Worm (Caenorhabditis elegans): ENCODE results near the gene rrf-3.

rrf-3 gene

ce11 chrII:8162120-8162648, at the start of gene rrf-3, which contains the start of gene emb-27:
rrf-3 (plus strand) TSS chrII:8162465.
emb-27 (minus strand) TSS chrII:8162170.
- no peak for TF ChIP-seq ces-1 (GFP tag; optimal IDR thresholded peaks at IDR 0.05)
- peak; percentile 42 for TF ChIP-seq F16B12.6 (tag; optimal IDR thresholded peaks at IDR 0.05)
- no peak for TF ChIP-seq ceh-88 (GFP tag; IDR thresholded peaks at IDR 0.05)
- peak; percentile 64 for TF ChIP-seq lin-14 (GFP tag; optimal IDR thresholded peaks at IDR 0.05)
- TF ChIP-seq lin-15B (tag; optimal IDR thresholded peaks at IDR 0.05): peak; percentile 84
- peak; percentile 65 to 84 (median 73) for TF ChIP-seq dpl-1 (GFP tag; optimal IDR thresholded peaks at IDR 0.05)
- TF ChIP-seq C04F5.9 (tag; optimal IDR thresholded peaks at IDR 0.05): peak; percentile 13
- TF ChIP-seq efl-1 (optimal IDR thresholded peaks at IDR 0.05): peak; percentile 65 to 73
- peak; percentile 80 to 96 for TF ChIP-seq efl-1 (GFP tag; optimal IDR thresholded peaks at IDR 0.05 in 1 of 2)
- TF ChIP-seq lin-13 (GFP tag; optimal IDR thresholded peaks at IDR 0.05): peak; percentile 16
- TF ChIP-seq rnt-1 (tag; optimal IDR thresholded peaks at IDR 0.05): peak; percentile 34
- peak; percentile 68 for TF ChIP-seq skn-1 (tag; optimal IDR thresholded peaks at IDR 0.05)
- TF ChIP-seq C16A3.4 (tag; optimal IDR thresholded peaks at IDR 0.05): peak; percentile 77
- TF ChIP-seq unc-30 (tag; optimal IDR thresholded peaks at IDR 0.05): no peak
- TF ChIP-seq nhr-47 (tag; optimal IDR thresholded peaks at IDR 0.05): peak; percentile 15
- peak; percentile 25 for TF ChIP-seq xbp-1 (tag; optimal IDR thresholded peaks at IDR 0.05)
- peak; percentile 47 to 88 for TF ChIP-seq lsy-2 (tag; optimal IDR thresholded peaks at IDR 0.05)
- TF ChIP-seq nhr-20 (tag; optimal IDR thresholded peaks at IDR 0.05): peak; percentile 15
- TF ChIP-seq snu-23 (GFP tag; optimal IDR thresholded peaks at IDR 0.05): peak; percentile 56
- TF ChIP-seq ama-1 (optimal IDR thresholded peaks at IDR 0.05): no peak
- peak; percentile 84 for TF ChIP-seq mep-1 (tag; optimal IDR thresholded peaks at IDR 0.05)
- TF ChIP-seq ceh-82 (tag; optimal IDR thresholded peaks at IDR 0.05): peak in 1 of 3 experiments; percentile 51
- peak; percentile 33 for TF ChIP-seq nhr-85 (tag)
- peak; percentile 75 to 83 for TF ChIP-seq lin-35 (GFP tag; optimal IDR thresholded peaks at IDR 0.05)
- no peak for TF ChIP-seq ceh-8 (GFP tag; optimal IDR thresholded peaks at IDR 0.05)
- TF ChIP-seq swsn-7 (tag; optimal IDR thresholded peaks at IDR 0.05): peak; percentile 14

- TF ChIP-seq rnt-1 (tag; optimal IDR thresholded peaks at IDR 0.05): peak; percentile 26
- no peak for TF ChIP-seq skn-1 (tag; optimal IDR thresholded peaks at IDR 0.05)
Measured at ce11 chrII:8116159-8116558, 46.1 kb upstream of the rrf-3 start, which contains the start of gene unc-105. unc-105 (plus strand) TSS chrII:8116459.

ce11 chrII:8117426-8117825, 44.8 kb upstream of the rrf-3 start:
- TF ChIP-seq jun-1 (tag; optimal IDR thresholded peaks at IDR 0.05) (no peak), nhr-76 (tag; optimal IDR thresholded peaks at IDR 0.05) (no peak), nhr-71 (tag; optimal IDR thresholded peaks at IDR 0.05) (peak; percentile 11), elt-2 (tag; optimal IDR thresholded peaks at IDR 0.05) (no peak), lin-14 (GFP tag; optimal IDR thresholded peaks at IDR 0.05) (peak; percentile 68), lin-35 (GFP tag; optimal IDR thresholded peaks at IDR 0.05) (no peak), unc-130 (tag; optimal IDR thresholded peaks at IDR 0.05) (no peak), rnt-1 (tag; optimal IDR thresholded peaks at IDR 0.05) (peak; percentile 70)

ce11 chrII:8124867-8125266, 37.4 kb upstream of the rrf-3 start, which contains the start of gene ire-1:
ire-1 (minus strand) TSS chrII:8124910.
- TF ChIP-seq tlp-1 (tag; optimal IDR thresholded peaks at IDR 0.05): no peak
- peak; percentile 50 for TF ChIP-seq swsn-7 (tag; optimal IDR thresholded peaks at IDR 0.05)
- peak; percentile 48 for TF ChIP-seq fkh-8 (tag; optimal IDR thresholded peaks at IDR 0.05)
- TF ChIP-seq dpl-1 (GFP tag; optimal IDR thresholded peaks at IDR 0.05): peak; percentile 54 to 75 (median 70)
- TF ChIP-seq skn-1 (tag; optimal IDR thresholded peaks at IDR 0.05): peak; percentile 80
- TF ChIP-seq lsy-2 (tag; optimal IDR thresholded peaks at IDR 0.05): peak; percentile 98 to 100
- no peak for TF ChIP-seq ceh-63 (GFP tag; optimal IDR thresholded peaks at IDR 0.05)
- TF ChIP-seq ceh-8 (GFP tag; optimal IDR thresholded peaks at IDR 0.05): no peak
- peak in 1 of 2 experiments; percentile 53 for TF ChIP-seq mdl-1 (tag; optimal IDR thresholded peaks at IDR 0.05)
- peak; percentile 37 for TF ChIP-seq lin-15B (tag; optimal IDR thresholded peaks at IDR 0.05)
- no peak for TF ChIP-seq unc-30 (tag; optimal IDR thresholded peaks at IDR 0.05)
- TF ChIP-seq lin-39 (tag; optimal IDR thresholded peaks at IDR 0.05): no peak
- TF ChIP-seq dsc-1 (tag; optimal IDR thresholded peaks at IDR 0.05): peak; percentile 9
- TF ChIP-seq elt-3 (tag; optimal IDR thresholded peaks at IDR 0.05): peak in 1 of 6 experiments; percentile 59
- peak; percentile 15 for TF ChIP-seq zip-4 (GFP tag; optimal IDR thresholded peaks at IDR 0.05)
- no peak for TF ChIP-seq hlh-17 (GFP tag; optimal IDR thresholded peaks at IDR 0.05; ENCODE audit: borderline replicate concordance)
- peak; percentile 81 for TF ChIP-seq C16A3.4 (tag; optimal IDR thresholded peaks at IDR 0.05)
- no peak for TF ChIP-seq egl-13 (tag; optimal IDR thresholded peaks at IDR 0.05)
- TF ChIP-seq lin-14 (GFP tag; optimal IDR thresholded peaks at IDR 0.05): peak; percentile 47
- peak; percentile 26 for TF ChIP-seq tbx-2 (tag; optimal IDR thresholded peaks at IDR 0.05)
- TF ChIP-seq C04F5.9 (tag; optimal IDR thresholded peaks at IDR 0.05): no peak
- TF ChIP-seq sox-4 (tag; optimal IDR thresholded peaks at IDR 0.05): no peak
- peak; percentile 72 for TF ChIP-seq snu-23 (GFP tag; optimal IDR thresholded peaks at IDR 0.05)
- peak; percentile 39 for TF ChIP-seq nhr-20 (tag; optimal IDR thresholded peaks at IDR 0.05)
- TF ChIP-seq isw-1 (GFP tag; IDR thresholded peaks at IDR 0.05): peak; percentile 50
- no peak for TF ChIP-seq ces-1 (GFP tag; optimal IDR thresholded peaks at IDR 0.05)
- no peak for TF ChIP-seq C34B4.2 (tag; optimal IDR thresholded peaks at IDR 0.05)
